Worm (Caenorhabditis elegans): ENCODE data around the gene sri-45.

The sri-45 gene

DNA sequence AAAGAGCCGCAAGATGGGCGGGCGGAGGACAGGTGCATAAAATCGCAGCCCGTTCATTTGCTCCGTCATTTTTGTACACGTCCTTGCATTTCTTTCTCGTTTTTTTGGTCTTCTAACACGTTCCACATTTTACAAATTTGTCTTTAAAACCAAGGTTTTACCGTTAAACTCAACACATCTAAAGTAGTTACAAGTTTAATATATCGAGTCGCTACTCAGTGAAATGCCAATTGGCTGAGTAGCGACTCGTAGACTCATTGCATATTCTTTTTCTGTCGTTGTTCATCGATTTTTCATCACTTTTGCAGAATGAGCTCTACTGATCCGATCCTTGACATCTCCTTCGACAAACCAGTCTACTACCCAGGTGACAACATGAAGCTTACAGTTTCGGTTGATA lies 34.4 kb downstream of the sri-45 start, which contains the start of gene arrd-1:
Gene arrd-1 (plus strand): TSS at position 301 of the 400 bp plus-strand sequence.
- TF ChIP-seq ZK546.5 (tag; optimal IDR thresholded peaks at IDR 0.05): no peak
- TF ChIP-seq lir-3 (tag; optimal IDR thresholded peaks at IDR 0.05): no peak
- TF ChIP-seq egl-43 (GFP tag; IDR thresholded peaks at IDR 0.05): no peak
- TF ChIP-seq nhr-6 (tag; optimal IDR thresholded peaks at IDR 0.05): no peak
- no peak for TF ChIP-seq lin-38 (GFP tag; IDR thresholded peaks at IDR 0.05)
- TF ChIP-seq hif-1 (tag; optimal IDR thresholded peaks at IDR 0.05): no peak

DNA sequence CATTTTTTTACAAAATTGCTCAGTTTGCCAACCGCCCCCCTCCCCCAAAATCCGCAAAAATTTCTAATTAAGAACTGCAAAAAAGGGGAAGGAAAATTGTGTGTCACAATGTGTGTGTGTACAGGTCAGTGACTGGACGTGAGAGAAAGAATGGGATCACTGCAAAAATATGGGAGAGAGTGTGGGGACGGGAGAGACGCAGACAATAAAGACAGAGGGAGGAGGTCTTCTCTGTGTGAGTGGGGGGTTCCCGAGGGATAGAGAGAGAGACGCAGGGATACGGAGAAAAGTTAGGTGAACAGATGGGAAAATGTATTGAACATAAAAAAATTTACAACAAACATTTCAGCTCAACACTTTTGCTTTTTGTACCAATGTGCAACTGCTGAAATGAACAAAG lies 35.7 kb downstream of the sri-45 start:
- TF ChIP-seq hlh-11 (tag; optimal IDR thresholded peaks at IDR 0.05) (peak; percentile 66), lin-39 (tag; optimal IDR thresholded peaks at IDR 0.05) (no peak), pha-4 (GFP tag; IDR thresholded peaks at IDR 0.05) (no peak), pha-4 (tag; optimal IDR thresholded peaks at IDR 0.05) (peak; percentile 5), ztf-11 (tag; optimal IDR thresholded peaks at IDR 0.05) (no peak), ceh-82 (tag; optimal IDR thresholded peaks at IDR 0.05) (no peak), mxl-3 (GFP tag; optimal IDR thresholded peaks at IDR 0.05) (peak; percentile 50), nhr-102 (tag; optimal IDR thresholded peaks at IDR 0.05) (no peak), nhr-28 (tag; optimal IDR thresholded peaks at IDR 0.05) (peak; percentile 85), unc-62 (GFP tag; optimal IDR thresholded peaks at IDR 0.05 in 1 of 2) (peak in 1 of 2 experiments; percentile 5), unc-62 (tag; optimal IDR thresholded peaks at IDR 0.05) (no peak), lin-1 (GFP tag; IDR thresholded peaks at IDR 0.05) (no peak), hmg-1.1 (GFP tag; IDR thresholded peaks at IDR 0.05) (0 out of 2 replicates have a peak, but pooled peaks have one; percentile 38), mxl-2 (GFP tag; conservative IDR thresholded peaks at IDR 0.05) (no peak), daf-16 (GFP tag; optimal IDR thresholded peaks at IDR 0.05) (peak in 1 of 2 experiments; percentile 42), daf-16 (tag; optimal IDR thresholded peaks at IDR 0.05) (no peak), egl-43 (GFP tag; IDR thresholded peaks at IDR 0.05) (no peak), spr-1 (tag; optimal IDR thresholded peaks at IDR 0.05) (no peak), F44E2.7 (GFP tag; IDR thresholded peaks at IDR 0.05) (no peak), hlh-30 (tag; optimal IDR thresholded peaks at IDR 0.05; ENCODE audit: insufficient read depth) (peak; percentile 65), lsy-2 (tag; optimal IDR thresholded peaks at IDR 0.05) (no peak), mdl-1 (tag; optimal IDR thresholded peaks at IDR 0.05) (peak in 1 of 2 experiments; percentile 17), skn-1 (tag; optimal IDR thresholded peaks at IDR 0.05) (no peak), lin-29 (GFP tag; IDR thresholded peaks at IDR 0.05) (no peak), ceh-62 (tag; optimal IDR thresholded peaks at IDR 0.05) (no peak), egl-27 (tag; optimal IDR thresholded peaks at IDR 0.05) (no peak), nhr-10 (tag; optimal IDR thresholded peaks at IDR 0.05) (no peak), saeg-2 (GFP tag; IDR thresholded peaks at IDR 0.05) (no peak), gei-8 (GFP tag; optimal IDR thresholded peaks at IDR 0.05) (no peak), F37D6.2 (tag; optimal IDR thresholded peaks at IDR 0.05) (no peak), dve-1 (tag; optimal IDR thresholded peaks at IDR 0.05; ENCODE audit: insufficient read depth) (peak; percentile 40), hif-1 (tag; optimal IDR thresholded peaks at IDR 0.05) (no peak), ZK337.2 (GFP tag; IDR thresholded peaks at IDR 0.05) (0 out of 2 replicates have a peak, but pooled peaks have one; percentile 2), lim-7 (GFP tag; IDR thresholded peaks at IDR 0.05) (no peak), Y5F2A.4 (GFP tag; optimal IDR thresholded peaks at IDR 0.05) (no peak), Y105C5A.15 (GFP tag; IDR thresholded peaks at IDR 0.05) (no peak), rbr-2 (tag; optimal IDR thresholded peaks at IDR 0.05) (peak; percentile 34), dpl-1 (GFP tag; optimal IDR thresholded peaks at IDR 0.05) (peak; percentile 3), set-16 (GFP tag; IDR thresholded peaks at IDR 0.05) (peak; percentile 20; the same call in 1 of the 2 replicates), ceh-32 (tag; optimal IDR thresholded peaks at IDR 0.05; ENCODE audit: poor library complexity) (no peak)
